Fruit fly (Drosophila melanogaster) whole organism, embryonic: ENCODE results near the gene Spn38F.

Experiments
- Abd-B ChIP-seq: fragments of 200-800 bp; sonication (Bioruptor generic); optimal IDR thresholded peaks from 2 replicates; lab custom pipeline; 2018; ENCODE audit warnings: missing biosample characterization, mild to moderate bottlenecking, missing genetic modification characterization, moderate library complexity
- CG9876 ChIP-seq: fragments of 200-800 bp; sonication (Bioruptor generic); optimal IDR thresholded peaks from 2 replicates; lab custom pipeline; 2016; ENCODE audit warnings: missing biosample characterization, missing genetic modification characterization
- pnt ChIP-seq: fragments of 200-800 bp; sonication (Bioruptor generic); optimal IDR thresholded peaks from 3 replicates; lab custom pipeline; 2016; ENCODE audit warnings: missing biosample characterization, missing genetic modification characterization

dm6 chr2L:20794656-20795055 lies 43.1 kb downstream of the Spn38F start:
- no peak for TF ChIP-seq pnt
- no peak for TF ChIP-seq Abd-B (GFP tag; lab: Kevin White, UChicago)
- no peak for TF ChIP-seq CG9876
